Worm (Caenorhabditis elegans) whole organism, midembryonic: ENCODE data around the gene C10C5.4.

ENCODE experiments used
- T22C8.4 ChIP-seq: fragments of 200-800 bp; sonication (Bioruptor generic); IDR thresholded peaks from 2 replicates; pipeline ENCODE4 v1.3.6; 2022; ENCODE audit warnings: missing genetic modification characterization, missing compliant biosample characterization
- cog-1 ChIP-seq: sonication (generic microtip); optimal IDR thresholded peaks from 2 replicates; lab custom pipeline; 2016; ENCODE audit warnings: missing genetic modification characterization, missing compliant biosample characterization
- flt-1 ChIP-seq: fragments of 200-800 bp; sonication (Bioruptor generic); IDR thresholded peaks from 2 replicates; pipeline ENCODE4 v1.3.6; 2022; ENCODE audit warnings: missing genetic modification characterization, missing compliant biosample characterization
- klf-2 ChIP-seq: fragments of 200-800 bp; sonication (Bioruptor generic); conservative IDR thresholded peaks from 2 replicates; pipeline ENCODE4 v1.3.6; 2022; ENCODE audit warnings: missing genetic modification reagents, missing genetic modification characterization, missing compliant biosample characterization
- med-1 ChIP-seq: sonication (generic microtip); optimal IDR thresholded peaks from 2 replicates; lab custom pipeline; 2017; ENCODE audit warnings: missing genetic modification characterization, mild to moderate bottlenecking, missing compliant biosample characterization, antibody characterized with exemption, missing genetic modification reagents; ENCODE audit not compliant: insufficient read depth
- ref-1 ChIP-seq: fragments of 200-800 bp; sonication (Bioruptor generic); conservative IDR thresholded peaks from 2 replicates; pipeline ENCODE4 v1.3.6; 2022; ENCODE audit warnings: missing genetic modification reagents, missing genetic modification characterization, missing compliant biosample characterization
- tab-1 ChIP-seq: fragments of 200-800 bp; sonication (Bioruptor generic); IDR thresholded peaks from 2 replicates; pipeline ENCODE4 v1.3.6; 2022; ENCODE audit warnings: missing genetic modification characterization, missing compliant biosample characterization
- ztf-23 ChIP-seq: fragments of 200-800 bp; sonication (Bioruptor generic); IDR thresholded peaks from 2 replicates; pipeline ENCODE4 v1.3.6; 2022; ENCODE audit warnings: missing genetic modification reagents, missing genetic modification characterization, missing compliant biosample characterization
- ztf-29 ChIP-seq: fragments of 200-800 bp; sonication (Bioruptor generic); IDR thresholded peaks from 2 replicates; pipeline ENCODE4 v1.3.6; 2022; ENCODE audit warnings: missing genetic modification reagents, missing genetic modification characterization, missing compliant biosample characterization

Gene C10C5.4

DNA sequence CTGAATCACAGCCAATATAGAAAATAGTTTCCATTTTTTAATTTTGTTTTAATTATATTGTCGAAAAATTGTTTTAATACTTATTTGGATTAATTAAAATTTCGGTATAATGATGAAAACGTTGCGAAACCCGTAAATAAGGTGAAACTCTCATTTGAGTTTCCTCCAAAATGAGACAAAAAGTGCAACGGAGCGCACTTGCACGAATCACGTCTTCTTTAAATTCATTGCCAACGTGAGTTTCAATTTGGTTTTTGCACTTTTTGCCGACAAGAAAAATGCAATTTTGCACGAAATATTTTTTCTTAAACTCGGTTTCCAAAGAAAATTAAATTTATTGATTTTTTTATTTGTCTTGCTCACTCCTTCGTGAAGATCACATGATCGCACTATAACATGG, 7.7 kb downstream of the C10C5.4 start, which contains the start of gene daf-15:
daf-15 (plus strand) TSS at position 171 of the 400 bp plus-strand sequence.
- TF ChIP-seq klf-2 (GFP tag; lab: Robert Waterston, UW) (no peak), flt-1 (GFP tag; lab: Robert Waterston, UW) (no peak), tab-1 (GFP tag; lab: Robert Waterston, UW) (no peak), ztf-23 (GFP tag; lab: Robert Waterston, UW) (no peak), cog-1 (tag; lab: Kevin White, UChicago) (no peak), T22C8.4 (GFP tag; lab: Robert Waterston, UW) (no peak), ref-1 (GFP tag; lab: Robert Waterston, UW) (no peak), ztf-29 (GFP tag; lab: Robert Waterston, UW) (no peak), med-1 (GFP tag; lab: Kevin White, UChicago) (no peak)

DNA sequence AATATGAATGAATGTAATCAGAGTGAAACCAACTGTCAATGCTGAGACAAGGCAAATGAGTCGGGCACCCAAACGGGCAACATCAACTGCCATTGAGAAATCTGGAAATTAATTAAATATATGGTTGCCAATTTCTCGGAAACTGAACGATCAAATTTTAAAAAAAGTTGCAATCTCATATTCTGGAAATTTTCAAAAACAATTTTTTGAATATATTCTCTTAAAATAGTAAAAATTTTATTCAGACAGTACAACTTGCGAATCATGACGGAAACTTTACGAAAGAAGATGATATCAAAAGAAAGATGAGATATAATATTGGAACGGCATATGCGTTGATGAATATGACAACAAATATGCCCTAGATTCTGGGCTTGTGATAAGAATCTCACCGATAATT, 17.8 kb downstream of the C10C5.4 start, which contains the start of gene col-121:
col-121 (minus strand) TSS at position 101 of the 400 bp plus-strand sequence.
- TF ChIP-seq klf-2 (GFP tag; lab: Robert Waterston, UW) (no peak), cog-1 (tag; lab: Kevin White, UChicago) (no peak), ref-1 (GFP tag; lab: Robert Waterston, UW) (no peak), T22C8.4 (GFP tag; lab: Robert Waterston, UW) (no peak), ztf-29 (GFP tag; lab: Robert Waterston, UW) (no peak), tab-1 (GFP tag; lab: Robert Waterston, UW) (no peak), med-1 (GFP tag; lab: Kevin White, UChicago) (no peak), flt-1 (GFP tag; lab: Robert Waterston, UW) (no peak)

DNA sequence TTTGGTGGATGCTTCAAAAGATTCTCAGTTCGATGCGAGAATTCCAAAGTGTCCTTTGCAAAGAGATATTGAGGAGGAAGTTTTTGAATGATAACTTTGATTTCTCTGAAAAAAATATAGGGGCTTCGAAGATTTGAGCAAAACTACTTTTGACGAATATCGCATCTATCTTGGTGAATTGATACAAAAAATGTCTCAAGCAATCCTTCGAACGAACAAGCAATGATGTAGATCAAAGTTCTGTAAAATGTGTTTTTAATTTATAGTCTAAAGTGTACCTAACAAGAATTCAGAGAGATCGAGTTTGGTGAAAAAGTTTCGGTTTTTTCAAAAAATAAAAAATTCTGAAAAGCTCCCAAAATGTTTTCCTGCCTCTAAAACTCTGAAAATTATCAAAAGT, 18.9 kb downstream of the C10C5.4 start, which contains the start of gene F56D5.3:
F56D5.3 (plus strand) TSS at position 301 of the 400 bp plus-strand sequence.
- TF ChIP-seq klf-2 (GFP tag; lab: Robert Waterston, UW) (no peak), ztf-23 (GFP tag; lab: Robert Waterston, UW) (no peak), cog-1 (tag; lab: Kevin White, UChicago) (no peak), med-1 (GFP tag; lab: Kevin White, UChicago) (no peak), ztf-29 (GFP tag; lab: Robert Waterston, UW) (no peak), tab-1 (GFP tag; lab: Robert Waterston, UW) (no peak)

DNA sequence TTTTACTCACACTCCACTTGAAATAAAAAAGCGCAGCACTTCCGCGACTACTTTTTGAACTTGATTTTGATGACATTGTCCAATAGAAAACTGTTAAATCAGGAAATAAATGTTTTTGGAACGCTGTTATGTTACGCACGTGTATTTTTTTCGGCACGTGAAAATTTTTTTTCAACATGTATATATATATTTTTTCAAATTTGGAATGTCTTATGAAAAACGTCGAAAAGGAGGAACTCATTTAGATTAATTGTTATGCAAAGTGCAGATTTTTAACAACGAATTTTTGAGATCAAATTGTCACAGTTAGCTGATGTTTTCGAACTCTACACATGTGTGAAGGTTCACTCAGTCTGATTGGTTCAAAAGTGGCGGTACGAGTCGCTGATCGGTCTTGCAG, 20.2 kb downstream of the C10C5.4 start, which contains the start of gene F56D5.2:
F56D5.2 (minus strand) TSS at position 101 of the 400 bp plus-strand sequence.
- TF ChIP-seq ztf-29 (GFP tag; lab: Robert Waterston, UW): no peak
- TF ChIP-seq tab-1 (GFP tag; lab: Robert Waterston, UW): no peak
- TF ChIP-seq ref-1 (GFP tag; lab: Robert Waterston, UW): no peak
- no peak for TF ChIP-seq ztf-23 (GFP tag; lab: Robert Waterston, UW)
- TF ChIP-seq T22C8.4 (GFP tag; lab: Robert Waterston, UW): no peak
- no peak for TF ChIP-seq med-1 (GFP tag; lab: Kevin White, UChicago)
- TF ChIP-seq flt-1 (GFP tag; lab: Robert Waterston, UW): no peak
- no peak for TF ChIP-seq cog-1 (tag; lab: Kevin White, UChicago)
- TF ChIP-seq klf-2 (GFP tag; lab: Robert Waterston, UW): no peak

DNA sequence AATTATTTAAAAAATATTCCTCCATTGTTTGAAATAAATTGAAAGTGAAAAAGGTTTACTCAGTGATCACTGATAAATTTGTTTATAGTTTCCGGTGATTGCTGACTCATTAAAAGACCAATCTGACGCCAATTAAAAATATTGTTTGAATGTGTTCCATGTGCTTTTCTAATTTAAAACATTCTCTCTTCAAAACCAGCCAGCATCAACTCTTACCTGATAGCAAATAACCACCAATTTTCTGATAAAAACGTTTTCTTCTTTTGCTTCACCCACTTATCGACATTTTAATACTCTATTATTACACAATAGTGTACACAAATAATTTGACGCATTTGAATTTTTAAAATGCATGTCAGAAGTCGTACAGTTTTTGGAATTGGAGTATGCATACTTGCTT, 23.4 kb downstream of the C10C5.4 start, which contains the start of gene F56D5.6:
F56D5.6 (plus strand) TSS at position 208 of the 400 bp plus-strand sequence.
- TF ChIP-seq cog-1 (tag; lab: Kevin White, UChicago) (no peak), tab-1 (GFP tag; lab: Robert Waterston, UW) (no peak), klf-2 (GFP tag; lab: Robert Waterston, UW) (no peak), ref-1 (GFP tag; lab: Robert Waterston, UW) (no peak)

DNA sequence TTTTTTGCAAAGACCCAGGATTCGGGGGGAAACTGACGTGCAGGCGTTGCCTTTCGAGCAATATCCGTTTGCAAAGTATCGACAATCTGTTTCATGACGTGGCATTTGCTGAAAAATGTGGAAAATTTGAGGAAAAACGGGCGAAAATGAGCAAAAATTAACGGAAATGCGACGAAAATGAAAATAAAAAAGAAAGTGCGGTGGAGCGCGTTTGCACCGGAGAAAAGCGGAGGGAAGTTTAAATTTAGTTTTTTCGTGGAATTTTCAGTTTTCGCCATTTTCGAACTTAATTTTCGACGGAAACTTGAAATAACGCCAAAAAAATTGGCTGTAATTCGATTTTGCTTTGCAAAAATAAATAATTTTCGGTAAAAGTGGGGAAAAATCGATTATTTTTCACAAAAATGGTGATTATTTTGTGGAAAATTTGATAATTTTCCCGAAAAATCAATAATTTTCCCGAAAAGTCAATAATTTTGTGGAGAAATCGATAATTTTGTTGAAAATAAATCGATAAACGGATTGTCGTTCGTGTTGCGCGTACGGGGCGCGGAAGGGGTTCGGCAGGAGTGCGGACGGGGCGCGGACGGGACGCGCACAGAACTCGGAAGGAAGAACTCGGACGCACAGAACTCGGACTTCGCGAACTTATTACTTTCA, 25.5 kb downstream of the C10C5.4 start:
- TF ChIP-seq tab-1 (GFP tag; lab: Robert Waterston, UW): no peak
- TF ChIP-seq T22C8.4 (GFP tag; lab: Robert Waterston, UW): peak; percentile 64

DNA sequence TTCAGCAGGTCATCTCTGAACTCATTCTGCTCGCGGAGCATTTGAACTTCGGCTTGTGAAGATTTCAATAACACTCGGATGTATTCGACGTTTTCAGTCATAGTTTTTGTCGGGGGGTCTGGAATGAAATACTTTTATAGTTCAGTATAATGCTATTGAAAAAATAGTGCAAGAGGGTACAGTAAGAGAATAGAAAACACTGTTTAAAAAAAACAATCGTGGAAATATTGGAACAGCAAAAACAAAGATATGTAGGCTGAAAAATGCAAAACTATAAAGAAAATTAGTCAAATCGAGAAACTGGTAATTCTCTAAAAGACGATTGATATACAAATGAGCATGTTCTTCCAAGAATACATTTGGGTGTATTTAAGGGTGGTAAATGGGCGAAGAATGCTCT, 29.7 kb downstream of the C10C5.4 start, which contains the start of gene F56D5.5:
F56D5.5 (minus strand) TSS at position 101 of the 400 bp plus-strand sequence.
- no peak for TF ChIP-seq klf-2 (GFP tag; lab: Robert Waterston, UW)
- no peak for TF ChIP-seq ztf-29 (GFP tag; lab: Robert Waterston, UW)
- no peak for TF ChIP-seq cog-1 (tag; lab: Kevin White, UChicago)

DNA sequence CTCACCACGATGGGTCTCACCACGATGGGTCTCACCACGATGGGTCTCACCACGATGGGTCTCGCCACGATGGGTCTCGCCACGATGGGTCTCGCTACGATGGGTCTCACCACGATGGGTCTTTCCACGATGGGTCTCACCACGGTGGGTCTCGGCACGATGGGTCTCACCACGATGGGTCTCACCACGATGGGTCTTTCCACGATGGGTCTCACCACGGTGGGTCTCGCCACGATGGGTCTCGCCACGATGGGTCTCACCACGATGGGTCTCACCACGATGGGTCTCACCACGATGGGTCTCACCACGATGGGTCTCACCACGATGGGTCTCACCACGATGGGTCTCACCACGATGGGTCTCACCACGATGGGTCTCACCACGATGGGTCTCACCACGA, 32.4 kb downstream of the C10C5.4 start:
- TF ChIP-seq tab-1 (GFP tag; lab: Robert Waterston, UW): 0 out of 2 replicates have a peak, but pooled peaks have one; percentile 16

DNA sequence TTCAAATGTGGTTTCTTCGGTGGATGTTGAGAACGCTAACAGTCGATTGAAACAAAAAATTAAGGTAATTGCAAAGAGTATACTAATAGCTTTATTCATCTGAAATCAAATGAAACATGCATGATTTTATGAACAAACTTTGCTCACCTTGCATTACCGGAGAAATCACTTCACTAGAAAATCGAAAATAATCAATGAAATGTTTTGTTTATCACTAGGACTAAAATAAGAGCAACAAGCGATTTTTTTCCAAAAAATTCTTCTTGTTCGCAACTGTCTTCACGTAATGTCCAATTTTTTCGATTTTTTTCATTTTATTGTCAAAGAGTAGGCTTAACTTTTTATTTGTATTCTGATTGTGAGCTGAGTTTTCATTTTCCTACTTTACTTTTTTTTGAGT, 44.1 kb downstream of the C10C5.4 start, which contains the start of gene F56D5.9:
F56D5.9 (minus strand) TSS at position 101 of the 400 bp plus-strand sequence.
- TF ChIP-seq med-1 (GFP tag; lab: Kevin White, UChicago): no peak
- TF ChIP-seq ztf-29 (GFP tag; lab: Robert Waterston, UW): no peak
- no peak for TF ChIP-seq T22C8.4 (GFP tag; lab: Robert Waterston, UW)
- TF ChIP-seq ref-1 (GFP tag; lab: Robert Waterston, UW): no peak
- no peak for TF ChIP-seq flt-1 (GFP tag; lab: Robert Waterston, UW)
- no peak for TF ChIP-seq cog-1 (tag; lab: Kevin White, UChicago)
- TF ChIP-seq tab-1 (GFP tag; lab: Robert Waterston, UW): no peak
- no peak for TF ChIP-seq klf-2 (GFP tag; lab: Robert Waterston, UW)
- TF ChIP-seq ztf-23 (GFP tag; lab: Robert Waterston, UW): no peak
